Worm (Caenorhabditis elegans): ENCODE data around the gene srbc-5.

srbc-5 gene

ce11 chrV:3242984-3243383, 17.2 kb upstream of the srbc-5 start, which contains the start of gene gst-23:
TSS of gene gst-23 (plus strand) at chrV:3243284.
- TF ChIP-seq mdl-1 (tag; optimal IDR thresholded peaks at IDR 0.05) (no peak), ama-1 (optimal IDR thresholded peaks at IDR 0.05) (no peak), vab-15 (tag; optimal IDR thresholded peaks at IDR 0.05) (no peak), grh-1 (GFP tag; IDR thresholded peaks at IDR 0.05) (no peak), lir-3 (tag; optimal IDR thresholded peaks at IDR 0.05; ENCODE audit: poor library complexity) (no peak), nhr-71 (tag; optimal IDR thresholded peaks at IDR 0.05) (no peak), zag-1 (tag; optimal IDR thresholded peaks at IDR 0.05) (no peak), swsn-7 (tag; optimal IDR thresholded peaks at IDR 0.05) (no peak), isw-1 (GFP tag; IDR thresholded peaks at IDR 0.05) (no peak), unc-86 (tag; optimal IDR thresholded peaks at IDR 0.05) (no peak), ceh-90 (tag; optimal IDR thresholded peaks at IDR 0.05) (no peak), dsc-1 (tag; optimal IDR thresholded peaks at IDR 0.05) (no peak), tlp-1 (tag; optimal IDR thresholded peaks at IDR 0.05) (no peak), nhr-12 (tag; optimal IDR thresholded peaks at IDR 0.05) (no peak), unc-30 (tag; optimal IDR thresholded peaks at IDR 0.05) (no peak), ceh-63 (GFP tag; optimal IDR thresholded peaks at IDR 0.05) (no peak)

ce11 chrV:3244703-3245102, 15.5 kb upstream of the srbc-5 start, which contains the start of gene srj-7:
TSS of gene srj-7 (plus strand) at chrV:3245003.
- TF ChIP-seq efl-1 (optimal IDR thresholded peaks at IDR 0.05) (no peak), efl-1 (GFP tag; optimal IDR thresholded peaks at IDR 0.05 in 1 of 2) (peak in 1 of 2 experiments; percentile 55), efl-3 (GFP tag; optimal IDR thresholded peaks at IDR 0.05) (no peak), unc-130 (tag; optimal IDR thresholded peaks at IDR 0.05) (no peak)

DNA sequence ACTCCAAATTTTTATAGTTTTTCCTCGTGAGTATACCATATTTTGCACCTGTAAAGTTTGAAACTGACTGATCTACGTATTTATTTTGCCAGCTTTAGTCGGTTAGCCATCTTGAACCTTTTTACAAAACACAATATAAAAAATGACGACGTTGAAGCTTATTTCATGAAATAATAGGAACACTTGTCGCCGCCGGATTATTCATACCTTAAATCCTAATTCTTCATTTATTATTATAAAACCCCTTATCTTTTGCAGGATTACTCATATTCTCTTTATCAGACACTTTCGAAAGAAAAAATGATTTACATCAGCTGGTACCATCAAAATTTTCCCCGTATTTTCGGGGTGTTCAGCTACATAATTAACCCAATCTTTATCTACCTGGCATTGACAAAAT, 12.7 kb upstream of the srbc-5 start, which contains the start of gene srj-8:
Gene srj-8 (plus strand): TSS at position 301 of the 400 bp plus-strand sequence.
- TF ChIP-seq fkh-10 (GFP tag; optimal IDR thresholded peaks at IDR 0.05) (no peak), ceh-63 (GFP tag; optimal IDR thresholded peaks at IDR 0.05) (no peak), nhr-237 (tag; optimal IDR thresholded peaks at IDR 0.05) (no peak), sox-4 (tag; optimal IDR thresholded peaks at IDR 0.05) (no peak), swsn-7 (tag; optimal IDR thresholded peaks at IDR 0.05) (no peak), lsy-2 (tag; optimal IDR thresholded peaks at IDR 0.05) (no peak), hlh-4 (tag; optimal IDR thresholded peaks at IDR 0.05) (no peak), nhr-76 (tag; optimal IDR thresholded peaks at IDR 0.05) (no peak), unc-98 (GFP tag; IDR thresholded peaks at IDR 0.05) (no peak), elt-3 (tag; optimal IDR thresholded peaks at IDR 0.05) (no peak), hlh-17 (GFP tag; optimal IDR thresholded peaks at IDR 0.05; ENCODE audit: borderline replicate concordance) (no peak), blmp-1 (tag; optimal IDR thresholded peaks at IDR 0.05) (no peak), dsc-1 (tag; optimal IDR thresholded peaks at IDR 0.05) (no peak), elt-2 (tag; optimal IDR thresholded peaks at IDR 0.05) (no peak), efl-3 (GFP tag; optimal IDR thresholded peaks at IDR 0.05) (no peak), aha-1 (tag; optimal IDR thresholded peaks at IDR 0.05) (no peak), rnt-1 (tag; optimal IDR thresholded peaks at IDR 0.05) (no peak), unc-130 (tag; optimal IDR thresholded peaks at IDR 0.05) (no peak), tbx-2 (tag; optimal IDR thresholded peaks at IDR 0.05) (no peak), zip-4 (GFP tag; optimal IDR thresholded peaks at IDR 0.05) (no peak)

DNA sequence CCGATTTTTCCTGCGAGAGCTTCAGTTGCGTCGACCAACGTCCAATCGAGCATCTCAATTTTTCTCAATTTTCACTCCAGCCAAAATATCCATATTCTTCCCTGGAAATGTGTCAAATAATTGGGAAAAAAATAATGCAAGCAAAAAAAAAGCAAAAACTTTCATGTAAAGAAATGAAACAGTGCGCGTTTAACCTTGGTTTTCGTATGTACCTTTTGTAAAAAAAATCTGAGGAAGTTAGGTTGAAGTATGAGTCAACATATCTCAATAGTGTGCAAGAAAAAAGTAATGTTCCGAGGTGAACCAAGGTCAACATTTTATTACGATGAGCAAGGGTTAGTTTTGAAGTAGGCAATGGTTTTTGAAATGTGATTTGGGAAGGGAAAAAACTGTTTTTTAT, 10.0 kb upstream of the srbc-5 start, which contains the start of gene T28A11.13:
Gene T28A11.13 (minus strand): TSS at position 101 of the 400 bp plus-strand sequence.
- TF ChIP-seq C04F5.9 (tag; optimal IDR thresholded peaks at IDR 0.05), result no peak
- TF ChIP-seq F16B12.6 (tag; optimal IDR thresholded peaks at IDR 0.05), result no peak
- TF ChIP-seq ceh-90 (tag; optimal IDR thresholded peaks at IDR 0.05), result no peak
- TF ChIP-seq nhr-237 (tag; optimal IDR thresholded peaks at IDR 0.05), result no peak
- TF ChIP-seq efl-3 (GFP tag; optimal IDR thresholded peaks at IDR 0.05), result no peak
- no peak for TF ChIP-seq skn-1 (tag; optimal IDR thresholded peaks at IDR 0.05)
- no peak for TF ChIP-seq egl-13 (tag; optimal IDR thresholded peaks at IDR 0.05)
- no peak for TF ChIP-seq C34B4.2 (tag; optimal IDR thresholded peaks at IDR 0.05)
- no peak for TF ChIP-seq ama-1 (optimal IDR thresholded peaks at IDR 0.05)
